Worm (Caenorhabditis elegans) whole organism, mixed stage, embryonic: ENCODE results near the gene W03C9.8.

Source experiments
- M03D4.4 ChIP-seq: sonication (generic microtip); optimal IDR thresholded peaks from 2 replicates; lab custom pipeline; 2017; ENCODE audit warnings: mild to moderate bottlenecking, missing genetic modification characterization, missing compliant biosample characterization
- bed-3 ChIP-seq: fragments of 200-800 bp; sonication (Bioruptor generic); optimal IDR thresholded peaks from 3 replicates; lab custom pipeline; 2018; ENCODE audit warnings: mild to moderate bottlenecking, missing genetic modification characterization, moderate library complexity, missing compliant biosample characterization
- blmp-1 ChIP-seq: fragments of 150-350 bp; optimal IDR thresholded peaks from 2 replicates; lab custom pipeline; 2014; ENCODE audit warnings: missing biosample characterization, missing genetic modification characterization
- ceh-83 ChIP-seq: fragments of 200-800 bp; sonication (Bioruptor generic); optimal IDR thresholded peaks from 2 replicates; lab custom pipeline; 2018; ENCODE audit warnings: mild to moderate bottlenecking, missing genetic modification characterization, missing compliant biosample characterization
- ces-1 ChIP-seq: fragments of 150-350 bp; optimal IDR thresholded peaks from 2 replicates; lab custom pipeline; 2014; ENCODE audit warnings: missing biosample characterization, missing genetic modification reagents, missing genetic modification characterization
- cnd-1 ChIP-seq: fragments of 200-800 bp; sonication (Bioruptor generic); optimal IDR thresholded peaks from 2 replicates; lab custom pipeline; 2018; ENCODE audit warnings: mild to moderate bottlenecking, missing genetic modification characterization, missing compliant biosample characterization
- drap-1 ChIP-seq: fragments of 200-800 bp; sonication (Bioruptor generic); optimal IDR thresholded peaks from 3 replicates; lab custom pipeline; 2018; ENCODE audit warnings: mild to moderate bottlenecking, missing genetic modification characterization, missing compliant biosample characterization
- elt-3 ChIP-seq: fragments of 150-350 bp; optimal IDR thresholded peaks from 2 replicates; lab custom pipeline; 2014; ENCODE audit warnings: missing biosample characterization, missing genetic modification characterization
- flh-1 ChIP-seq: fragments of 200-800 bp; sonication (Bioruptor generic); optimal IDR thresholded peaks from 2 replicates; lab custom pipeline; 2018; ENCODE audit warnings: mild to moderate bottlenecking, missing genetic modification characterization, moderate library complexity, missing compliant biosample characterization
- hlh-1 ChIP-seq: fragments of 150-350 bp; optimal IDR thresholded peaks from 2 replicates; lab custom pipeline; 2014; ENCODE audit warnings: missing biosample characterization, missing genetic modification reagents, missing genetic modification characterization
- lin-13 ChIP-seq: fragments of 150-350 bp; optimal IDR thresholded peaks from 2 replicates; lab custom pipeline; 2014; ENCODE audit warnings: missing biosample characterization, missing genetic modification characterization
- lsy-2 ChIP-seq: fragments of 150-350 bp; optimal IDR thresholded peaks from 2 replicates; lab custom pipeline; 2014; ENCODE audit warnings: missing biosample characterization, missing genetic modification characterization
- mab-5 ChIP-seq: fragments of 150-350 bp; optimal IDR thresholded peaks from 2 replicates; lab custom pipeline; 2014; ENCODE audit warnings: missing biosample characterization, missing genetic modification characterization
- mep-1 ChIP-seq: fragments of 150-350 bp; optimal IDR thresholded peaks from 2 replicates; lab custom pipeline; 2017; ENCODE audit warnings: missing biosample characterization, missing genetic modification reagents, missing genetic modification characterization, inconsistent platforms
- nhr-12 ChIP-seq: fragments of 150-350 bp; optimal IDR thresholded peaks from 2 replicates; lab custom pipeline; 2014; ENCODE audit warnings: missing biosample characterization, missing genetic modification characterization
- nhr-2 ChIP-seq: fragments of 150-350 bp; optimal IDR thresholded peaks from 2 replicates; lab custom pipeline; 2014; ENCODE audit warnings: missing biosample characterization, missing genetic modification characterization
- nhr-237 ChIP-seq: fragments of 150-350 bp; optimal IDR thresholded peaks from 2 replicates; lab custom pipeline; 2014; ENCODE audit warnings: missing biosample characterization, missing genetic modification characterization
- nhr-28 ChIP-seq: fragments of 150-350 bp; optimal IDR thresholded peaks from 2 replicates; lab custom pipeline; 2014; ENCODE audit warnings: missing biosample characterization, missing genetic modification characterization
- nhr-76 ChIP-seq: sonication (generic microtip); optimal IDR thresholded peaks from 2 replicates; lab custom pipeline; 2017; ENCODE audit warnings: missing biosample characterization, missing genetic modification characterization
- pha-4 ChIP-seq: fragments of 150-350 bp; optimal IDR thresholded peaks from 2 replicates; lab custom pipeline; 2018; ENCODE audit warnings: missing biosample characterization, missing genetic modification reagents, missing genetic modification characterization
- sem-2 ChIP-seq: fragments of 200-800 bp; sonication (Bioruptor generic); optimal IDR thresholded peaks from 2 replicates; lab custom pipeline; 2018; ENCODE audit warnings: mild to moderate bottlenecking, missing genetic modification characterization, missing compliant biosample characterization
- snpc-4 ChIP-seq: fragments of 150-350 bp; optimal IDR thresholded peaks from 2 replicates; lab custom pipeline; 2014; ENCODE audit warnings: missing biosample characterization, missing genetic modification characterization
- sptf-1 ChIP-seq: sonication (generic microtip); optimal IDR thresholded peaks from 2 replicates; lab custom pipeline; 2017; ENCODE audit warnings: mild to moderate bottlenecking, missing genetic modification characterization, moderate library complexity, missing compliant biosample characterization
- tbx-8 ChIP-seq: fragments of 200-800 bp; sonication (Bioruptor generic); optimal IDR thresholded peaks from 2 replicates; lab custom pipeline; 2018; ENCODE audit warnings: mild to moderate bottlenecking, missing genetic modification characterization, moderate library complexity, missing compliant biosample characterization
- unc-120 ChIP-seq: sonication (generic microtip); optimal IDR thresholded peaks from 2 replicates; lab custom pipeline; 2017; ENCODE audit warnings: missing genetic modification characterization, missing compliant biosample characterization; ENCODE audit not compliant: poor library complexity, severe bottlenecking
- unc-39 ChIP-seq: fragments of 150-350 bp; optimal IDR thresholded peaks from 2 replicates; lab custom pipeline; 2014; ENCODE audit warnings: missing biosample characterization, missing genetic modification characterization
- unc-62 ChIP-seq: fragments of 150-350 bp; optimal IDR thresholded peaks from 2 replicates; lab custom pipeline; 2014; ENCODE audit warnings: missing biosample characterization, missing genetic modification reagents, missing genetic modification characterization
- ztf-11 ChIP-seq: fragments of 150-350 bp; optimal IDR thresholded peaks from 2 replicates; lab custom pipeline; 2014; ENCODE audit warnings: missing biosample characterization, missing genetic modification characterization

The W03C9.8 gene

DNA sequence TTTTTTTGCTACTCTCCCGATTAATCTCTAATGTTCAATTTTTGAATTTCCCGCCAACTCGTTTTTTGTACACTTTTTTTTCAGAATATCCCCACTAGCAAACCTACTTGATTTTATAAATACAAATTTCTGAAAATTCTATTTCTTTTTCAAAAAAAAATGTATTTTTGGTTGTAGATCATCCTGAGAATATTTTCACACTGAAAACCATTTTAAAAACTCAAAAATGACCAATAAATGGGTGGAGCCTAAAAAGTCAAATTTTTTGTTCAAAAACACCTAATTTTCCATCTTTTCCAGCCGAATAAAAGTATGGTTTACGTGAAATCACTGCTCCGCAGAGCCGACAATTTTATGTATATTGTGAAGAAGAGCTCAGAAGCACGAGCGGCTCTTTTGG, 40.2 kb downstream of the W03C9.8 start, which contains the start of gene Y17G7B.3:
Gene Y17G7B.3 (plus strand): TSS at position 301 of the 400 bp plus-strand sequence.
- TF ChIP-seq cnd-1 (tag; lab: Kevin White, UChicago), result no peak
- TF ChIP-seq flh-1 (GFP tag; lab: Kevin White, UChicago), result no peak
- TF ChIP-seq unc-39, result no peak
- no peak for TF ChIP-seq ceh-83 (GFP tag; lab: Kevin White, UChicago)
- TF ChIP-seq hlh-1 (tag; lab: Kevin White, UChicago), result no peak
- TF ChIP-seq pha-4 (tag; lab: Kevin White, UChicago), result no peak
- no peak for TF ChIP-seq lsy-2
- no peak for TF ChIP-seq drap-1 (GFP tag; lab: Kevin White, UChicago)

DNA sequence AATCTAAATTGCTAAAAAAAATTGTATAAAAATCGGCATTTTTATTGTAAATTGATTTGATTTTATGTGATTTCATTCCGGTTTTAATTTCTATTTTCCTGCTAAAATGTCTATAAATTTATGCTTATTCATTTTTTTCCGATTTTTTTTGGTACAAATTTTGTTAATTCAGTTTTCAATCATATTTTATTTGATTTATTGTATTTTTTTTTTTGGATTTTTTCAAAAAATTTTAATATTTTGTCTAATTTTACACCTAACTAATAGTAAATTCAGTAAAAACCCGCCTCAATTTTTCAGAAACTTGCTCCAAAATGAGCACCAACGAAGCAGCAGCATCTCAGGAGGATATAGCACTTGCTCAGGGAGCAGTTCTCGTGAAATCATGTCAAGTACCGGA, 44.1 kb downstream of the W03C9.8 start, which contains the start of gene dhps-1:
Gene dhps-1 (plus strand): TSS at position 301 of the 400 bp plus-strand sequence.
- TF ChIP-seq lin-13 (tag; lab: Kevin White, UChicago) (no peak), elt-3 (no peak), ztf-11 (no peak), flh-1 (GFP tag; lab: Kevin White, UChicago) (no peak), nhr-12 (tag; lab: Kevin White, UChicago) (no peak), lsy-2 (no peak), unc-62 (GFP tag; lab: Kevin White, UChicago) (no peak), sptf-1 (tag; lab: Kevin White, UChicago) (no peak), cnd-1 (tag; lab: Kevin White, UChicago) (no peak), tbx-8 (GFP tag; lab: Kevin White, UChicago) (no peak), unc-39 (no peak), nhr-237 (no peak), nhr-28 (tag; lab: Kevin White, UChicago) (no peak), bed-3 (GFP tag; lab: Kevin White, UChicago) (no peak), mep-1 (tag; lab: Kevin White, UChicago) (no peak), hlh-1 (tag; lab: Kevin White, UChicago) (no peak), unc-120 (tag; lab: Kevin White, UChicago) (no peak), sem-2 (GFP tag; lab: Kevin White, UChicago) (no peak), mab-5 (tag; lab: Kevin White, UChicago) (no peak), drap-1 (GFP tag; lab: Kevin White, UChicago) (no peak)

DNA sequence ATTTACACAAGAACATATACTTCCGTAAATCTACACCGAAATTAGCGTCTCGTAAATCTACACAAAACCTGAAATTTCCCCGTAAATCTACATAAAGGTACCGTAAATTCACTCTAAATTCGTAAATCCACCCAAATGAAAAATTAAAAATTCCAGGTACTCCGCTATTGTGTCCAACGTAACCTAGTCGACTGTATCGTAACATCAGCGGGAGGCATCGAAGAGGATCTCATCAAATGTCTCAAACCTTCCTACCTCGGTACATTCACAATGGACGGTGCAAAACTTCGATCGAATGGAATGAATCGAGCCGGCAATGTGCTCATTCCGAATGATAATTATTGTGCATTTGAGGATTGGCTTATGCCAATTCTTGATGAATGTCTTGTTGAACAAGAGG, 46.4 kb downstream of the W03C9.8 start:
- TF ChIP-seq M03D4.4 (no peak), mep-1 (tag; lab: Kevin White, UChicago) (no peak), snpc-4 (no peak), lin-13 (tag; lab: Kevin White, UChicago) (no peak), unc-62 (GFP tag; lab: Kevin White, UChicago) (no peak), blmp-1 (tag; lab: Kevin White, UChicago) (no peak), ces-1 (GFP tag; lab: Kevin White, UChicago) (no peak), nhr-2 (tag; lab: Kevin White, UChicago) (no peak)

DNA sequence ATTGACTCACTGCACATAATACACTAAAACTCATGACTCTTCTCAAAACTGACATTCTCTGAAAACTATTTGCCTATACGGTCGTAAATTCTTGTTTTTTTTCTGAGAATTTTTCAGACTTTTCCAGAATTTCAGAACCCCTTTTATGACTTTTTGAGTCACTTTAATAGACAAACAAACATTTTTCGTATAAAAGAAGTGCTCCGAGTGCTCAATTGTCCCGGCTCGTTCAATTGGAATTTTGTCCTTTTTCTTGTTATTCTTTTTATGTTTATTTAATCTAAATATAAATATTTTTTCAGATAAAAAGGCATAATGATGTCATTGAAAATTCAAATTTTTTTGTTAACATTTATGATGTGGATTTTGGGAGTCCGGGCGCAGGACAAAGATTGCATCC, 50.3 kb downstream of the W03C9.8 start, which contains the start of gene Y17G7B.23:
Gene Y17G7B.23 (plus strand): TSS at position 301 of the 400 bp plus-strand sequence.
- no peak for TF ChIP-seq nhr-76
